Fruit fly (Drosophila melanogaster) whole organism, adult: ENCODE results near the gene Pgant35A.

Source experiments
- CG1620 ChIP-seq: fragments of 200-800 bp; sonication (Bioruptor generic); optimal IDR thresholded peaks from 2 replicates; lab custom pipeline; 2016; ENCODE audit warnings: missing biosample characterization, missing genetic modification characterization
- CG5204 ChIP-seq: fragments of 200-800 bp; sonication (Bioruptor generic); optimal IDR thresholded peaks from 2 replicates; lab custom pipeline; 2016; ENCODE audit warnings: missing biosample characterization, missing genetic modification characterization
- CG7045 ChIP-seq: fragments of 200-800 bp; sonication (Bioruptor generic); optimal IDR thresholded peaks from 2 replicates; lab custom pipeline; 2017; ENCODE audit warnings: missing biosample characterization, mild to moderate bottlenecking, missing genetic modification characterization
- cnc ChIP-seq, 2 experiments: fragments of >200 bp; optimal IDR thresholded peaks; 2 replicates each; lab custom pipeline; 2017
- kay ChIP-seq: fragments of 200-800 bp; sonication (Bioruptor generic); peaks from one replicate; lab custom pipeline; 2016; ENCODE audit warnings: missing biosample characterization, missing genetic modification characterization, borderline replicate concordance

DNA sequence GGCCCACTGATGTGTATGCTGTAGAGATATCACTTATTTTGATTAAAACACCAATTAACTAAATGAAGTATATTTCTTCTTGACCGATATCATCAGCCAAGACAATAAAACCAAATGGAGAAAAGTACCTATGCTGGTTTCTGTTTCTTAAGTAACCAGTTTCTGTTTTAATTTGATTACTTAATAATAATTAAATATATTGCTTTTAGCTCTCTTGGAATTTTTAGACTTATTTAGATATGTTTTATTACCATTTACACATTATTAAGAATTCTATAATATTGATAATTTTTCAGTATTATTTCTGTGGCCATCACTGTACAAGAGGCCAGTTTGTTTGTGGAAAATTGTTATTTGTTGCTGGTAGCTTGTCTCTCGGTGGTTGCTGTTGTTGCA, 8.2 kb downstream of the Pgant35A start:
- TF ChIP-seq CG5204 (no peak), cnc (optimal IDR thresholded peaks at IDR 0.05; lab: Kevin White, UChicago) (no peak), kay (no peak), CG1620 (GFP tag; lab: Kevin White, UChicago) (no peak), CG7045 (GFP tag; lab: Kevin White, UChicago) (no peak)
